Fruit fly (Drosophila melanogaster): ENCODE results near the gene CG42521.

dm6 chr3L:10599512-10599911 lies 23.9 kb downstream of the CG42521 start:
- TF ChIP-seq Dll (optimal IDR thresholded peaks at IDR 0.05) (no peak), psq (optimal IDR thresholded peaks at IDR 0.05) (no peak), usp (GFP tag; optimal IDR thresholded peaks at IDR 0.05) (no peak)
